Worm (Caenorhabditis elegans) whole organism, young adult: ENCODE measurements around the gene T24D5.2.

Experiments
- dpl-1 ChIP-seq: fragments of 150-350 bp; optimal IDR thresholded peaks from 2 replicates; lab custom pipeline; 2014; ENCODE audit warnings: missing biosample characterization, missing genetic modification reagents, missing genetic modification characterization
- gei-17 ChIP-seq: fragments of 200-800 bp; sonication (Bioruptor generic); optimal IDR thresholded peaks from 2 replicates; lab custom pipeline; 2018; ENCODE audit warnings: mild to moderate bottlenecking, missing genetic modification characterization, missing compliant biosample characterization
- mxl-1 ChIP-seq: sonication (generic microtip); optimal IDR thresholded peaks from 2 replicates; lab custom pipeline; 2016; ENCODE audit warnings: missing genetic modification characterization, missing compliant biosample characterization

DNA sequence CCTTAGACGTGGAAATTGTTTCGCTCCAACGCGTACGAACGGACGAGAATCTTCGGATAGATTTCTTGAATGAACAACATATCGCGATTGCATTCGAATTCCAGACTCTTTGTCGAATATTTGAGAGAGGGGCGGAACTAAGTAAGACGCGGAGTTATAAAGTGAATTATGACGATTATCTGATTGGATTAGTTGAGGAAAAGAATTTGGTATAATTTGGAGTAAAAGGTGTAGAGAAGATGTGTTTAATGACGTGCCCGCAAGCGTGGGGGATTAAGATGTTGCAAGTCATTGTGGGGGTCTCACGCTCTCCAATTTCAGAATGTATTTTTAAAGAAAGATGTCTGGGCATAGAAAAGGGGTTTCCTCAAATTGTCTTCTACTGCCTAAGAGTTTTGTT lies 41.2 kb downstream of the T24D5.2 start:
- TF ChIP-seq gei-17: no peak
- TF ChIP-seq dpl-1 (GFP tag; lab: Kevin White, UChicago): no peak
- no peak for TF ChIP-seq mxl-1 (tag; lab: Kevin White, UChicago)
